Fruit fly (Drosophila melanogaster) whole organism: ENCODE data around the gene CG32986.

ENCODE experiments used
- CG8478 ChIP-seq: fragments of >200 bp; optimal IDR thresholded peaks from 2 replicates; lab custom pipeline; 2018; ENCODE audit warnings: inconsistent platforms
- Dll ChIP-seq: fragments of >200 bp; optimal IDR thresholded peaks from 2 replicates; lab custom pipeline; 2017
- EcR ChIP-seq, 2 experiments: fragments of >200 bp; optimal IDR thresholded peaks; 2 replicates each; lab custom pipeline; 2017; ENCODE audit warnings: missing biosample characterization in 2 of 2, missing genetic modification characterization in 2 of 2, missing genetic modification reagents in 2 of 2
- psq ChIP-seq: fragments of >200 bp; optimal IDR thresholded peaks from 2 replicates; lab custom pipeline; 2017
- usp ChIP-seq: fragments of >200 bp; optimal IDR thresholded peaks from 2 replicates; lab custom pipeline; 2017; ENCODE audit warnings: missing biosample characterization, missing genetic modification characterization, mixed read lengths

dm6 chr2L:8864564-8864963, 2.0 kb downstream of the CG32986 start, which contains the start of gene CG32988:
- TF ChIP-seq EcR (GFP tag; optimal IDR thresholded peaks at IDR 0.05; lab: Kevin White, UChicago) (no peak), psq (lab: Kevin White, UChicago) (no peak), Dll (no peak), CG8478 (lab: Kevin White, UChicago) (no peak), usp (GFP tag; lab: Kevin White, UChicago) (no peak)
